Worm (Caenorhabditis elegans) whole organism, young adult: ENCODE data around the gene acdh-7.

Experiments used
- F22D6.2 ChIP-seq: sonication (generic microtip); optimal IDR thresholded peaks from 2 replicates; lab custom pipeline; 2016; ENCODE audit warnings: mild to moderate bottlenecking, missing genetic modification characterization, missing compliant biosample characterization
- ama-1 ChIP-seq, 3 experiments: fragments of 150-350 bp in 1 of 3; sonication (generic microtip) in 2 of 3; optimal IDR thresholded peaks; 2 replicates each; lab custom pipeline; 2014 to 2018; ENCODE audit warnings: missing biosample characterization in 2 of 3, missing genetic modification characterization in 2 of 3, missing genetic modification reagents in 2 of 3
- aptf-3 ChIP-seq: fragments of 200-800 bp; sonication (Bioruptor generic); IDR thresholded peaks from 2 replicates; pipeline ENCODE4 v1.3.6; 2022; ENCODE audit warnings: missing genetic modification characterization, missing compliant biosample characterization
- ceh-100 ChIP-seq: fragments of 200-800 bp; sonication (Bioruptor generic); IDR thresholded peaks from 2 replicates; pipeline ENCODE4 v1.3.6; 2022; ENCODE audit warnings: missing genetic modification reagents, missing genetic modification characterization, missing compliant biosample characterization
- nhr-120 ChIP-seq: fragments of 200-800 bp; sonication (Bioruptor generic); IDR thresholded peaks from 2 replicates; pipeline ENCODE4 v1.3.6; 2022; ENCODE audit warnings: missing genetic modification characterization, missing compliant biosample characterization

DNA sequence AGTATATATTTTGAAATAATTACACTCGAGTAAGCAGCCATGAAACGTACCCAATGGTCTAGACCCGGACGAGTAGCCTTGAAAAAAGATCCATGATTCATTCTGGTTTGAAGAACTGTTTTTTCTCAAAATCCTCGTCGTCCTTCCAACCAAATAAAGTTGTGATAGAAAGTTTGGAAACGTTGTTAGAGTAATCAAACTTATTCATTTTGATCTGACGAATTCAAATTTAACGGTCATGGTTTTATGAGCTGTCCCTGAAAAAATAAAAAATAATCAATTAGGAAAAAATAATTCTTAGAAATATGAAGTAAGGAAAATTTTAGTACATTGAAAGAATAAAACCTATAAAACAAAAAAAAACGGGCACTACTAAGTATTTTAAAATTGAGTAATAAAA is 40.2 kb downstream of the acdh-7 start, which contains the start of gene B0302.4:
- no peak for TF ChIP-seq ceh-100 (GFP tag; lab: Robert Waterston, UW)
- TF ChIP-seq ama-1 (optimal IDR thresholded peaks at IDR 0.05; lab: Kevin White, UChicago), result no peak
- no peak for TF ChIP-seq ama-1 (GFP tag; optimal IDR thresholded peaks at IDR 0.05; lab: Kevin White, UChicago)
- TF ChIP-seq aptf-3 (GFP tag; lab: Robert Waterston, UW), result no peak
- no peak for TF ChIP-seq F22D6.2
- no peak for TF ChIP-seq nhr-120 (GFP tag; lab: Robert Waterston, UW)
